Worm (Caenorhabditis elegans): ENCODE data around the gene rib-1.

DNA sequence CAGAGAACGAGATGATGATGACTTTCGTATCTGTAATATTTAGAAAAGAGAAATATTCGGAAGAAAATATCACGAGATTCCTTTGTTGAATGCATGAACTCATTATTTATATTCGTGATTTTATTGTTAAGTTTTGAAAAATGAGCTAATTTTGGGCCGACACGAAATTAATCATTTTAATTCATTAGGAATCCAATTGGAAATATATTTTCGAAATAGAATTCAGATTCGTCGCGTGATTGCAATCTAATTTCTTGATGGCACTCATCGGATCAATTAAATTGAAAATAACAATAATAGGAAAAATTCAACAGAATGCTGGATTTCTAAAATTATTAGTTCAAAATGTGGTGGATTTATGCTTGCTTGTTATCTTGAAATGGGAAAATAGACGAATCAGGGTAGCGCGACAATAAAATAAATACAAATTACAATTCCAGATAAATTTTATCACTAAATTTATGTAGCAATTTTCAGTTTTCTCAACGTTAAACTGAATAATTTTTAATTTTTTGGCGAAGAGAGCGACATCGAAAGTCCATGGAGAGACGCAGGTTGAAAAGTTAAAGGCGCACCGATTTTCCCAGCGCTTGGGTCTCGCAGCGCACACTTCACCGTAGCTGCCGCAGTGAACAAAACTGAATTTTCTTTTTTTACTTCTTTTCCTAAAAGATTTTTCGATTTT is 23.3 kb downstream of the rib-1 start:
- TF ChIP-seq unc-39 (tag; optimal IDR thresholded peaks at IDR 0.05) (no peak), nhr-76 (tag; optimal IDR thresholded peaks at IDR 0.05) (no peak), nhr-28 (tag; optimal IDR thresholded peaks at IDR 0.05) (no peak), lin-15B (tag; optimal IDR thresholded peaks at IDR 0.05) (peak; percentile 75)

Data from whole organism, L3 larva.